Fruit fly (Drosophila melanogaster) whole organism, adult: ENCODE measurements around the gene CG17648.

Source experiments
- CG14711 ChIP-seq: fragments of 200-800 bp; sonication (Bioruptor generic); optimal IDR thresholded peaks from 2 replicates; lab custom pipeline; 2018; ENCODE audit warnings: missing biosample characterization, mild to moderate bottlenecking, missing genetic modification characterization, moderate library complexity
- Mnt ChIP-seq: fragments of 200-800 bp; sonication (Bioruptor generic); optimal IDR thresholded peaks from 2 replicates; lab custom pipeline; 2016; ENCODE audit warnings: missing biosample characterization, mild to moderate bottlenecking, missing genetic modification characterization
- cic ChIP-seq: fragments of 200-800 bp; sonication (Bioruptor generic); optimal IDR thresholded peaks from 2 replicates; lab custom pipeline; 2017; ENCODE audit warnings: missing biosample characterization, mild to moderate bottlenecking, missing genetic modification characterization, moderate library complexity
- cnc ChIP-seq, 2 experiments: fragments of >200 bp; optimal IDR thresholded peaks; 2 replicates each; lab custom pipeline; 2017
- pad ChIP-seq: fragments of 200-800 bp; sonication (Bioruptor generic); optimal IDR thresholded peaks from 3 replicates; lab custom pipeline; 2017; ENCODE audit warnings: missing biosample characterization, missing genetic modification characterization, mild to moderate bottlenecking, moderate library complexity, missing genetic modification reagents
- tj ChIP-seq: fragments of 200-800 bp; sonication (Bioruptor generic); optimal IDR thresholded peaks from 3 replicates; lab custom pipeline; 2017; ENCODE audit warnings: missing biosample characterization, mild to moderate bottlenecking, missing genetic modification characterization, moderate library complexity

- TF ChIP-seq cnc (optimal IDR thresholded peaks at IDR 0.05; lab: Kevin White, UChicago) (no peak), cic (GFP tag; lab: Kevin White, UChicago) (peak; percentile 76), pad (GFP tag; lab: Kevin White, UChicago) (peak; percentile 42), Mnt (peak; percentile 60), CG14711 (tag; lab: Kevin White, UChicago) (no peak), tj (no peak)
Observed at dm6 chr2L:1723937-1724591, 28.0 kb upstream of the CG17648 start, which contains the start of gene Rim2.
